Worm (Caenorhabditis elegans): ENCODE data around the gene mps-4.

Gene mps-4

DNA sequence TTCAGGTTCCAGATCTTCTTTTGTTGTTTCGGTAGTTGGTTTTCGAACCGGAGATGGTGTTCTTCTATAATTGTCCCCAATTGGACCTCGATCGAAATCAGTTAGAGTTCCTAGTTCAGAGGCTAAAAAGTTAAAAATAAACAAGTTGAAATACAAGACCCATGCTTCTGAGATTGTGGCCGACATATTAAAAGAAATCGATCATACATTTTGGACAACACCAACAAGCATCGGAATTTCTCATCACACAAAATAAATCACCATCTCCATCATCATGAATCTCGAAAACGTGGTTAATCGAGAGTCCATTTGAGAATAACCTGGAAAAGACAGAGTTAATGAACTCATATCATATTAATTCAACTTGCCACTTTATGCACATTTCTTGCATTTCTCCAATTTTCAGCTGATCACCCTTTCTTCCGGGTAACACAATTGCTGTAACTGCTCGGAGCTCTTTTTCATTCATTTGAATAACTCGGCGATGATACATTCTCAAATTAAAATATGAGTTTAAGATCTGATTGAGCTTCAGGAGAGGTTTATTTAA lies at the start of gene mps-4, which contains the start of gene F09G8.10:
Gene mps-4 (minus strand): TSS at position 101 of the 550 bp plus-strand sequence.
Gene F09G8.10 (minus strand): TSS at position 500 of the 550 bp plus-strand sequence.
- TF ChIP-seq ekl-4 (GFP tag; IDR thresholded peaks at IDR 0.05) = no peak
- no peak for TF ChIP-seq lin-54 (GFP tag; optimal IDR thresholded peaks at IDR 0.05)
- no peak for TF ChIP-seq ztf-3 (GFP tag; optimal IDR thresholded peaks at IDR 0.05)
- no peak for TF ChIP-seq hlh-26 (GFP tag; conservative IDR thresholded peaks at IDR 0.05)
- TF ChIP-seq T26A5.8 (tag; optimal IDR thresholded peaks at IDR 0.05) = no peak
- TF ChIP-seq K11D2.4 (GFP tag; IDR thresholded peaks at IDR 0.05) = no peak
- no peak for TF ChIP-seq T07F8.4 (tag; optimal IDR thresholded peaks at IDR 0.05)

DNA sequence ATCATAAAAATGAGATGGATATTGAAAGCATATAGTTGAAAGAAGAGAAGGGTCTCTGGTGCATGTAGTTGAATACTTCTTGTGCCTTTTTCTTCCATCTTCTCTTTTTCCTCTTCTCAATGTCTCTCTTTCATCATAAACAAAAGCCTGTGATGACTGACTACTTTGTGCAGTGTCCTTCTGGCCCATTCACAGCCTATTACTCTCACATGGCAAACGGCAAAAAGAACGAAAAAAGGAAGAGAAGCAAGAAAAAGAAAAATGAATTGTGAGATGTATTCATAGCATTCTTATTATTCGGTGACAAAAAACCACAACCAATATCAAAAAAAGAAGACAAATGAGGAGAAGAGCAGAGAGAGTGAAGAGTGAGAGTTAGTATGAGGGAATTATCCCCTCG lies 49.6 kb upstream of the mps-4 start:
- TF ChIP-seq F10E7.11 (tag; optimal IDR thresholded peaks at IDR 0.05) (no peak), zfh-2 (GFP tag; conservative IDR thresholded peaks at IDR 0.05) (no peak), ztf-26 (tag; optimal IDR thresholded peaks at IDR 0.05) (no peak), K11D2.4 (GFP tag; IDR thresholded peaks at IDR 0.05) (no peak), ekl-4 (GFP tag; IDR thresholded peaks at IDR 0.05) (no peak), mes-4 (tag; optimal IDR thresholded peaks at IDR 0.05) (no peak), xnd-1 (tag; optimal IDR thresholded peaks at IDR 0.05) (no peak), madf-3 (GFP tag; IDR thresholded peaks at IDR 0.05) (no peak), lin-26 (GFP tag; IDR thresholded peaks at IDR 0.05) (no peak), chd-7 (tag; optimal IDR thresholded peaks at IDR 0.05) (no peak), Y95B8A.8 (GFP tag; IDR thresholded peaks at IDR 0.05) (no peak), egl-18 (GFP tag; IDR thresholded peaks at IDR 0.05) (no peak), Y56A3A.18 (GFP tag; IDR thresholded peaks at IDR 0.05) (no peak), bed-2 (GFP tag; IDR thresholded peaks at IDR 0.05) (no peak), ztf-25 (GFP tag; IDR thresholded peaks at IDR 0.05) (no peak), ztf-28 (GFP tag; IDR thresholded peaks at IDR 0.05) (no peak), cebp-2 (GFP tag; IDR thresholded peaks at IDR 0.05) (no peak)

DNA sequence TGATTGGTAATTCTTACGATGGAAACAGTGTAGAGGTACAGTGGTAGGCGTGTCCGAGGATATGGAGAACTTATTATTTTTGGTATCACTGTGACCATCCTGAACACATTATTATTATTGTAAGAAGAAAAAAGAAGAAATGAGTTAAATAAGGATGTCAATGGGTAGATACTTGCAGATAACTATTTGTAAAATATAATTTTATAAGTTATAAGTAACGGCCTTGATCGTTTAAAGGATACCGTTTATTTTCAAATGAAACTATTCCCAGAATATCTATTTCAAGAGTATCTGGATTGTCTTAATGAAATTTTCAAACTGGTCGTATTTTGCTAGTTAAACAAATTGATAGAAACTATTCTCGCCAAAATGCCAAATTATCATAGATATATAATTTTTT lies 48.6 kb upstream of the mps-4 start, which contains the start of gene F10E9.10:
Gene F10E9.10 (minus strand): TSS at position 101 of the 400 bp plus-strand sequence.
- no peak for TF ChIP-seq ceh-91 (GFP tag; IDR thresholded peaks at IDR 0.05)
- TF ChIP-seq pbrm-1 (GFP tag; IDR thresholded peaks at IDR 0.05) = no peak
- TF ChIP-seq K12H6.12 (tag; optimal IDR thresholded peaks at IDR 0.05) = no peak
- no peak for TF ChIP-seq egrh-3 (GFP tag; IDR thresholded peaks at IDR 0.05)
- no peak for TF ChIP-seq sea-2 (GFP tag; IDR thresholded peaks at IDR 0.05)
- TF ChIP-seq Y67H2A.10 (GFP tag; conservative IDR thresholded peaks at IDR 0.05) = no peak
- TF ChIP-seq lsy-27 (tag; optimal IDR thresholded peaks at IDR 0.05; ENCODE audit: borderline replicate concordance, insufficient read depth) = no peak
- no peak for TF ChIP-seq madf-6 (GFP tag; IDR thresholded peaks at IDR 0.05)
- no peak for TF ChIP-seq B0035.1 (tag; optimal IDR thresholded peaks at IDR 0.05)
- TF ChIP-seq lin-40 (tag; optimal IDR thresholded peaks at IDR 0.05) = no peak
- TF ChIP-seq snpc-1.1 (tag; optimal IDR thresholded peaks at IDR 0.05; ENCODE audit: insufficient read depth) = no peak
- TF ChIP-seq die-1 (tag; optimal IDR thresholded peaks at IDR 0.05) = no peak
- no peak for TF ChIP-seq lin-26 (GFP tag; IDR thresholded peaks at IDR 0.05)
- TF ChIP-seq rcor-1 (GFP tag; IDR thresholded peaks at IDR 0.05) = no peak
- TF ChIP-seq B0019.2 (GFP tag; conservative IDR thresholded peaks at IDR 0.05) = no peak
- no peak for TF ChIP-seq ama-1 (optimal IDR thresholded peaks at IDR 0.05)
- TF ChIP-seq ama-1 (GFP tag; optimal IDR thresholded peaks at IDR 0.05) = no peak
